Worm (Caenorhabditis elegans): ENCODE measurements around the gene unc-83.
A peak's percentile ranks its signal among the peaks of the same experiment; 100 is the strongest.

The unc-83 gene

DNA sequence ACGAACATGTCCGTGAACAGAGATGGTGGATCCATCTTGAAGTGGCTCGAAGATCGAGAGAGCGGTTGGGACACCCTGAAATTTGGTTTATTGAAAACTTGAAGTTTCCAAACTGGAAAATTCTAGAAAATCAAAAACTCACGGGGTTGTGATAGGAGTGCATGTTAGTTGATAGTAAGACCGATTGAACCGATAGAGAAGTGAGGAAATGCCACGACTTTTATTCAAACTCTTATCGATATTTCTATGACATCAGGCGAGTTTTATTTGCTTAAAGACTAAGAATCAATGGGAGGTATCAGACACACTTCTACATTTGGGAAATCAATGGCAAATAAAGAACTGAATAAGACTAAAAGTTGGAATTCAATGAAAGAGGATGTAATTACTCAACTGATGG, 24.0 kb downstream of the unc-83 start, which contains the start of gene lec-10 (continued):
- peak; percentile 60; the same call in 1 of the 2 replicates for TF ChIP-seq hsf-1 (GFP tag; IDR thresholded peaks at IDR 0.05)
- no peak for TF ChIP-seq snpc-3.4 (tag; optimal IDR thresholded peaks at IDR 0.05)
- no peak for TF ChIP-seq F39B2.1 (GFP tag; IDR thresholded peaks at IDR 0.05)
- no peak for TF ChIP-seq B0035.1 (tag; optimal IDR thresholded peaks at IDR 0.05)

DNA sequence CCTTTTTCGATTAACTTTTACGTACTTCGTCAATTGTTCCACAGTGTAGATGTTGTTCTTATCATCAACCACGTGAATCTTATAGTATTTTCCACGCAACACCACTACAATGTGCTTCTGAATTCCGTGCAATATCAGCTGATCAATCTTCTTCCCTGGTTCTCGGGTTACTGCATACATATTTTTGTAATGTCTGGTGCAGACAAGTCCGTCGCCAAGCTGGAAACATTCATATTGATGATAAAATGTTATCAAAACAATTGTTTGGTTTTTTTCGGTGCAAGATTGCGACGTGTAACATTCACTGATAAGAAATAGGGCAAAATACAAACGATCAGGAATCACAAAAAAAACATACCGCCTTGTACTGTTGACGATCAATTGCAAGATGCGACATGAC, 27.6 kb downstream of the unc-83 start:
- TF ChIP-seq nhr-90 (tag; optimal IDR thresholded peaks at IDR 0.05) (no peak), nhr-80 (tag; optimal IDR thresholded peaks at IDR 0.05) (peak; percentile 65)

- TF ChIP-seq lin-40 (tag; optimal IDR thresholded peaks at IDR 0.05) (no peak), F22D6.2 (tag; optimal IDR thresholded peaks at IDR 0.05) (no peak), ztf-26 (tag; optimal IDR thresholded peaks at IDR 0.05) (no peak), nfya-1 (tag; optimal IDR thresholded peaks at IDR 0.05; ENCODE audit: borderline replicate concordance, insufficient read depth) (no peak), hmg-20 (GFP tag; IDR thresholded peaks at IDR 0.05) (no peak), repo-1 (tag; optimal IDR thresholded peaks at IDR 0.05) (no peak), tbx-9 (tag; optimal IDR thresholded peaks at IDR 0.05; ENCODE audit: borderline replicate concordance) (no peak), mel-28 (tag; optimal IDR thresholded peaks at IDR 0.05; ENCODE audit: borderline replicate concordance) (no peak), madf-8 (GFP tag; conservative IDR thresholded peaks at IDR 0.05) (no peak), ceh-40 (GFP tag; IDR thresholded peaks at IDR 0.05) (no peak), bed-2 (GFP tag; IDR thresholded peaks at IDR 0.05) (no peak), xnd-1 (tag; optimal IDR thresholded peaks at IDR 0.05) (no peak), athp-1 (tag; optimal IDR thresholded peaks at IDR 0.05) (no peak), gei-17 (GFP tag; optimal IDR thresholded peaks at IDR 0.05) (no peak), snpc-1.3 (tag; optimal IDR thresholded peaks at IDR 0.05; ENCODE audit: insufficient read depth) (no peak), F10E7.11 (tag; optimal IDR thresholded peaks at IDR 0.05) (no peak), ceh-100 (GFP tag; IDR thresholded peaks at IDR 0.05) (no peak), rpc-1 (optimal IDR thresholded peaks at IDR 0.05) (no peak), rpc-1 (tag; optimal IDR thresholded peaks at IDR 0.05) (no peak)
These were observed 29.0 kb downstream of the unc-83 start, which contains the start of gene cpt-6 for ce11 chrV:6493821-6494220. Gene cpt-6 (minus strand): TSS chrV:6493921.

DNA sequence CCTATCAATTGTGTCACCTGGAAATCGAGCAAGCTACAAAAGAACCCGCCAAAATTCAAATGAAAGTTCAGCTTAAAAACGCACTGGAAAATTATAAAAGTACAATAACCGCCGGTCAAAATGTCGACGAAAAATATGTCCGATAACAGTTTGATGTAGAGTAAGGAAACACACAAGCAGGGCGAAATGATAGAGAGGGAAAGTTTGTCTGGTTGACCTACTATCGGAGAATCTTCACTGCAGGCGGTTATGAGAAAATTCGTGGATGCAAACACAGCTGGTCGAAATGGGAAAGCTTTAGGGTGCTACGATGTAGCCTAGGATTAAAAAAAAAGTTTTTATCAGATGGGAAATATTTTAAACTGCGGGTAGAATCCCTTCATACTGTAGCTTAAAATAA, 30.5 kb downstream of the unc-83 start:
- TF ChIP-seq nhr-80 (tag; optimal IDR thresholded peaks at IDR 0.05) (peak; percentile 26), akir-1 (GFP tag; optimal IDR thresholded peaks at IDR 0.05) (no peak)

ce11 chrV:6496611-6497158, 31.8 kb downstream of the unc-83 start, which contains the start of gene dgtr-1:
Gene dgtr-1 (plus strand): TSS chrV:6497108.
- TF ChIP-seq Y79H2A.3 (GFP tag; conservative IDR thresholded peaks at IDR 0.05) (no peak), B0019.2 (GFP tag; conservative IDR thresholded peaks at IDR 0.05) (no peak), C06A6.2 (GFP tag; conservative IDR thresholded peaks at IDR 0.05) (no peak), zim-3 (tag; optimal IDR thresholded peaks at IDR 0.05) (no peak), snpc-3.4 (tag; optimal IDR thresholded peaks at IDR 0.05) (peak; percentile 17), efl-1 (GFP tag; optimal IDR thresholded peaks at IDR 0.05) (peak; percentile 17), xnd-1 (tag; optimal IDR thresholded peaks at IDR 0.05) (peak; percentile 78), madf-8 (GFP tag; conservative IDR thresholded peaks at IDR 0.05) (peak; percentile 77), lin-54 (GFP tag; optimal IDR thresholded peaks at IDR 0.05) (peak; percentile 54), F33H1.4 (GFP tag; IDR thresholded peaks at IDR 0.05) (peak; percentile 93), him-1 (tag; optimal IDR thresholded peaks at IDR 0.05) (peak; percentile 18), nfyb-1 (GFP tag; IDR thresholded peaks at IDR 0.05) (no peak), rcor-1 (GFP tag; IDR thresholded peaks at IDR 0.05) (0 out of 2 replicates have a peak, but pooled peaks have one; percentile 8), lsl-1 (GFP tag; optimal IDR thresholded peaks at IDR 0.05) (peak; percentile 97), B0035.1 (tag; optimal IDR thresholded peaks at IDR 0.05) (no peak), snpc-1.3 (tag; optimal IDR thresholded peaks at IDR 0.05; ENCODE audit: insufficient read depth) (peak; percentile 77), madf-6 (GFP tag; IDR thresholded peaks at IDR 0.05) (peak; percentile 93), ceh-91 (GFP tag; IDR thresholded peaks at IDR 0.05) (peak; percentile 67)

All from whole organism, young adult.